Worm (Caenorhabditis elegans): ENCODE results near the gene Y46G5A.34.
A peak's percentile ranks its signal among the peaks of the same experiment; 100 is the strongest.

Gene Y46G5A.34

ce11 chrII:12776379-12776778, at the start of gene Y46G5A.34:
Gene Y46G5A.34, plus strand, starts transcription at chrII:12776679.
- TF ChIP-seq unc-55 (GFP tag; optimal IDR thresholded peaks at IDR 0.05) = no peak
- no peak for TF ChIP-seq mec-3 (tag; optimal IDR thresholded peaks at IDR 0.05; ENCODE audit: borderline replicate concordance)
- no peak for TF ChIP-seq elt-2 (tag; optimal IDR thresholded peaks at IDR 0.05)

- no peak for TF ChIP-seq ceh-31 (tag; optimal IDR thresholded peaks at IDR 0.05)
- no peak for TF ChIP-seq ceh-18 (tag; optimal IDR thresholded peaks at IDR 0.05)
- TF ChIP-seq rnt-1 (tag; optimal IDR thresholded peaks at IDR 0.05) = no peak
- TF ChIP-seq nhr-232 (tag; optimal IDR thresholded peaks at IDR 0.05) = no peak
- TF ChIP-seq ahr-1 (tag; optimal IDR thresholded peaks at IDR 0.05) = no peak
- TF ChIP-seq ceh-6 (GFP tag; optimal IDR thresholded peaks at IDR 0.05) = no peak
- TF ChIP-seq sox-2 (GFP tag; IDR thresholded peaks at IDR 0.05) = no peak
- TF ChIP-seq ama-1 (optimal IDR thresholded peaks at IDR 0.05) = no peak
- no peak for TF ChIP-seq odd-2 (tag; optimal IDR thresholded peaks at IDR 0.05)
- TF ChIP-seq fkh-10 (GFP tag; optimal IDR thresholded peaks at IDR 0.05) = no peak
- TF ChIP-seq ceh-48 (tag; optimal IDR thresholded peaks at IDR 0.05) = no peak
- no peak for TF ChIP-seq sdc-2 (tag; optimal IDR thresholded peaks at IDR 0.05)
- no peak for TF ChIP-seq zip-5 (tag; optimal IDR thresholded peaks at IDR 0.05)
- no peak for TF ChIP-seq unc-42 (tag; optimal IDR thresholded peaks at IDR 0.05)
- no peak for TF ChIP-seq ceh-22 (tag; optimal IDR thresholded peaks at IDR 0.05)
- no peak for TF ChIP-seq hlh-8 (tag; optimal IDR thresholded peaks at IDR 0.05)
- no peak for TF ChIP-seq K09A11.1 (tag; optimal IDR thresholded peaks at IDR 0.05; ENCODE audit: insufficient read depth)
- no peak for TF ChIP-seq pag-3 (tag; optimal IDR thresholded peaks at IDR 0.05; ENCODE audit: borderline replicate concordance)
- TF ChIP-seq hlh-13 (GFP tag; optimal IDR thresholded peaks at IDR 0.05) = no peak
These were observed 49.8 kb upstream of the Y46G5A.34 start for ce11 chrII:12726704-12727103.

ce11 chrII:12727871-12728270, 48.6 kb upstream of the Y46G5A.34 start:
- TF ChIP-seq hlh-6 (tag; optimal IDR thresholded peaks at IDR 0.05) = peak; percentile 83
- TF ChIP-seq fkh-6 (tag; optimal IDR thresholded peaks at IDR 0.05) = no peak
- no peak for TF ChIP-seq ceh-19 (GFP tag; optimal IDR thresholded peaks at IDR 0.05)
- no peak for TF ChIP-seq F13H6.1 (tag; optimal IDR thresholded peaks at IDR 0.05)
- no peak for TF ChIP-seq sox-2 (GFP tag; IDR thresholded peaks at IDR 0.05)
- TF ChIP-seq unc-86 (tag; optimal IDR thresholded peaks at IDR 0.05) = no peak

ce11 chrII:12728608-12729007, 47.9 kb upstream of the Y46G5A.34 start:
- no peak for TF ChIP-seq che-1 (tag; optimal IDR thresholded peaks at IDR 0.05)
- TF ChIP-seq pag-3 (tag; optimal IDR thresholded peaks at IDR 0.05; ENCODE audit: borderline replicate concordance) = no peak
- no peak for TF ChIP-seq tbx-2 (tag; optimal IDR thresholded peaks at IDR 0.05)
- TF ChIP-seq odd-2 (tag; optimal IDR thresholded peaks at IDR 0.05) = no peak
- no peak for TF ChIP-seq npax-4 (tag; optimal IDR thresholded peaks at IDR 0.05)
- no peak for TF ChIP-seq ceh-14 (tag; optimal IDR thresholded peaks at IDR 0.05)

- TF ChIP-seq npax-4 (tag; optimal IDR thresholded peaks at IDR 0.05) (no peak), gmeb-2 (tag; optimal IDR thresholded peaks at IDR 0.05) (no peak), eyg-1 (tag; optimal IDR thresholded peaks at IDR 0.05) (no peak), che-1 (tag; optimal IDR thresholded peaks at IDR 0.05) (no peak), tbx-2 (tag; optimal IDR thresholded peaks at IDR 0.05) (no peak), fkh-10 (GFP tag; optimal IDR thresholded peaks at IDR 0.05) (no peak), T23F11.4 (GFP tag; optimal IDR thresholded peaks at IDR 0.05) (no peak), K02D7.2 (tag; optimal IDR thresholded peaks at IDR 0.05) (no peak), unc-42 (tag; optimal IDR thresholded peaks at IDR 0.05) (no peak), hlh-8 (tag; optimal IDR thresholded peaks at IDR 0.05) (no peak)
These were observed 46.5 kb upstream of the Y46G5A.34 start for ce11 chrII:12729952-12730351.
